Worm (Caenorhabditis elegans) whole organism, young adult: ENCODE measurements around the gene hrpu-1.

Source experiments
- B0261.1 ChIP-seq: sonication (generic microtip); optimal IDR thresholded peaks from 2 replicates; lab custom pipeline; 2016; ENCODE audit warnings: mild to moderate bottlenecking, missing genetic modification characterization, moderate library complexity, missing compliant biosample characterization
- B0336.3 ChIP-seq: fragments of 200-800 bp; sonication (Bioruptor generic); IDR thresholded peaks from 2 replicates; pipeline ENCODE4 v1.3.6; 2022; ENCODE audit warnings: missing genetic modification characterization, missing compliant biosample characterization
- C17E4.6 ChIP-seq: fragments of 200-800 bp; sonication (Bioruptor generic); IDR thresholded peaks from 2 replicates; pipeline ENCODE4 v1.3.6; 2022; ENCODE audit warnings: missing genetic modification reagents, missing genetic modification characterization, missing compliant biosample characterization
- F23B12.7 ChIP-seq: sonication (generic microtip); optimal IDR thresholded peaks from 2 replicates; lab custom pipeline; 2017; ENCODE audit warnings: missing genetic modification characterization, mild to moderate bottlenecking, missing compliant biosample characterization, antibody characterized with exemption, moderate library complexity; ENCODE audit not compliant: insufficient read depth
- F37B4.10 ChIP-seq: fragments of 200-800 bp; sonication (Bioruptor generic); IDR thresholded peaks from 2 replicates; pipeline ENCODE4 v1.3.6; 2022; ENCODE audit warnings: missing genetic modification characterization, missing compliant biosample characterization
- F52B5.7 ChIP-seq: sonication (generic microtip); optimal IDR thresholded peaks from 2 replicates; lab custom pipeline; 2016; ENCODE audit warnings: mild to moderate bottlenecking, missing genetic modification characterization, missing compliant biosample characterization
- F57A8.1 ChIP-seq: fragments of 200-800 bp; sonication (Bioruptor generic); optimal IDR thresholded peaks from 2 replicates; lab custom pipeline; 2018; ENCODE audit warnings: mild to moderate bottlenecking, missing genetic modification characterization, moderate library complexity, missing compliant biosample characterization
- Y53F4B.3 ChIP-seq: fragments of 200-800 bp; sonication (Bioruptor generic); IDR thresholded peaks from 2 replicates; pipeline ENCODE4 v1.3.6; 2022; ENCODE audit warnings: missing genetic modification reagents, missing genetic modification characterization, missing compliant biosample characterization
- Y56A3A.18 ChIP-seq: fragments of 200-800 bp; sonication (Bioruptor generic); IDR thresholded peaks from 2 replicates; pipeline ENCODE4 v1.3.6; 2022; ENCODE audit warnings: missing genetic modification reagents, missing genetic modification characterization, missing compliant biosample characterization
- Y79H2A.3 ChIP-seq: fragments of 200-800 bp; sonication (Bioruptor generic); conservative IDR thresholded peaks from 2 replicates; pipeline ENCODE4 v1.3.6; 2022; ENCODE audit warnings: missing genetic modification reagents, missing genetic modification characterization, missing compliant biosample characterization
- ama-1 ChIP-seq, 3 experiments: fragments of 150-350 bp in 1 of 3; sonication (generic microtip) in 2 of 3; optimal IDR thresholded peaks; 2 replicates each; lab custom pipeline; 2014 to 2018; ENCODE audit warnings: missing biosample characterization in 2 of 3, missing genetic modification characterization in 2 of 3, missing genetic modification reagents in 2 of 3
- aptf-3 ChIP-seq: fragments of 200-800 bp; sonication (Bioruptor generic); IDR thresholded peaks from 2 replicates; pipeline ENCODE4 v1.3.6; 2022; ENCODE audit warnings: missing genetic modification characterization, missing compliant biosample characterization
- ccch-3 ChIP-seq: fragments of 200-800 bp; sonication (Bioruptor generic); optimal IDR thresholded peaks from 2 replicates; lab custom pipeline; 2018; ENCODE audit warnings: mild to moderate bottlenecking, missing genetic modification characterization, missing compliant biosample characterization
- cebp-2 ChIP-seq: fragments of 200-800 bp; sonication (Bioruptor generic); IDR thresholded peaks from 2 replicates; pipeline ENCODE4 v1.3.6; 2022; ENCODE audit warnings: missing genetic modification characterization, missing compliant biosample characterization
- ceh-100 ChIP-seq: fragments of 200-800 bp; sonication (Bioruptor generic); IDR thresholded peaks from 2 replicates; pipeline ENCODE4 v1.3.6; 2022; ENCODE audit warnings: missing genetic modification reagents, missing genetic modification characterization, missing compliant biosample characterization
- ceh-79 ChIP-seq: sonication (generic microtip); optimal IDR thresholded peaks from 2 replicates; lab custom pipeline; 2017; ENCODE audit warnings: mild to moderate bottlenecking, missing genetic modification characterization, missing compliant biosample characterization
- chd-7 ChIP-seq: sonication (generic microtip); optimal IDR thresholded peaks from 2 replicates; lab custom pipeline; 2016; ENCODE audit warnings: mild to moderate bottlenecking, missing genetic modification characterization, moderate library complexity, missing compliant biosample characterization
- dox-1 ChIP-seq: fragments of 200-800 bp; sonication (Bioruptor generic); IDR thresholded peaks from 2 replicates; pipeline ENCODE4 v1.3.6; 2022; ENCODE audit warnings: missing genetic modification reagents, missing genetic modification characterization, missing compliant biosample characterization
- dpl-1 ChIP-seq: fragments of 150-350 bp; optimal IDR thresholded peaks from 2 replicates; lab custom pipeline; 2014; ENCODE audit warnings: missing biosample characterization, missing genetic modification reagents, missing genetic modification characterization
- efl-1 ChIP-seq: fragments of 150-350 bp; optimal IDR thresholded peaks from 2 replicates; lab custom pipeline; 2014; ENCODE audit warnings: missing biosample characterization, missing genetic modification reagents, missing genetic modification characterization
- egl-18 ChIP-seq: fragments of 200-800 bp; sonication (Bioruptor generic); IDR thresholded peaks from 2 replicates; pipeline ENCODE4 v1.3.6; 2022; ENCODE audit warnings: missing genetic modification reagents, missing genetic modification characterization, missing compliant biosample characterization
- ekl-4 ChIP-seq: fragments of 200-800 bp; sonication (Bioruptor generic); IDR thresholded peaks from 2 replicates; pipeline ENCODE4 v1.3.6; 2022; ENCODE audit warnings: missing genetic modification reagents, missing genetic modification characterization, missing compliant biosample characterization
- ets-4 ChIP-seq: fragments of 200-800 bp; sonication (Bioruptor generic); optimal IDR thresholded peaks from 2 replicates; lab custom pipeline; 2018; ENCODE audit warnings: mild to moderate bottlenecking, missing genetic modification characterization, missing compliant biosample characterization
- gei-17 ChIP-seq: fragments of 200-800 bp; sonication (Bioruptor generic); optimal IDR thresholded peaks from 2 replicates; lab custom pipeline; 2018; ENCODE audit warnings: mild to moderate bottlenecking, missing genetic modification characterization, missing compliant biosample characterization
- him-1 ChIP-seq: sonication (generic microtip); optimal IDR thresholded peaks from 2 replicates; lab custom pipeline; 2016; ENCODE audit warnings: missing genotype, missing genetic modification reagents, missing genetic modification characterization, missing compliant biosample characterization
- hmg-20 ChIP-seq: fragments of 200-800 bp; sonication (Bioruptor generic); IDR thresholded peaks from 2 replicates; pipeline ENCODE4 v1.3.6; 2022; ENCODE audit warnings: missing genetic modification reagents, missing genetic modification characterization, missing compliant biosample characterization
- hrde-1 ChIP-seq: sonication (generic microtip); optimal IDR thresholded peaks from 2 replicates; lab custom pipeline; 2016; ENCODE audit warnings: missing genetic modification characterization, mild to moderate bottlenecking, missing compliant biosample characterization, moderate library complexity, missing genotype, missing genetic modification reagents, borderline replicate concordance
- hsf-1 ChIP-seq: fragments of 200-800 bp; sonication (Bioruptor generic); IDR thresholded peaks from 2 replicates; pipeline ENCODE4 v1.3.6; 2022; ENCODE audit warnings: missing genetic modification reagents, missing genetic modification characterization, missing compliant biosample characterization
- let-607 ChIP-seq, 2 experiments: fragments of 200-800 bp in 1 of 2; sonication (Bioruptor generic) in 1 of 2; sonication (generic microtip) in 1 of 2; optimal IDR thresholded peaks; 2 replicates each; lab custom pipeline; 2016 to 2018; ENCODE audit warnings: mild to moderate bottlenecking in 2 of 2, missing compliant biosample characterization in 2 of 2, missing genetic modification characterization in 2 of 2, moderate library complexity in 2 of 2, missing genotype in 1 of 2
- lin-35 ChIP-seq, 3 experiments: fragments of 150-350 bp in 2 of 3; sonication (generic microtip) in 1 of 3; optimal IDR thresholded peaks; 2 replicates each; lab custom pipeline; 2014 to 2018; ENCODE audit warnings: missing biosample characterization in 3 of 3, missing genetic modification characterization in 3 of 3, missing genetic modification reagents in 3 of 3
- madf-6 ChIP-seq: fragments of 200-800 bp; sonication (Bioruptor generic); IDR thresholded peaks from 2 replicates; pipeline ENCODE4 v1.3.6; 2022; ENCODE audit warnings: missing genetic modification reagents, missing genetic modification characterization, missing compliant biosample characterization
- nfya-1 ChIP-seq: sonication (generic microtip); optimal IDR thresholded peaks from 2 replicates; lab custom pipeline; 2017; ENCODE audit warnings: antibody characterized with exemption, missing compliant biosample characterization, missing genetic modification characterization, borderline replicate concordance; ENCODE audit not compliant: insufficient read depth
- nfya-2 ChIP-seq: fragments of 200-800 bp; sonication (Bioruptor generic); IDR thresholded peaks from 2 replicates; pipeline ENCODE4 v1.3.6; 2022; ENCODE audit warnings: missing genetic modification reagents, missing genetic modification characterization, missing compliant biosample characterization
- nhr-90 ChIP-seq: sonication (generic microtip); optimal IDR thresholded peaks from 2 replicates; lab custom pipeline; 2016; ENCODE audit warnings: missing genotype, mild to moderate bottlenecking, missing genetic modification characterization, missing compliant biosample characterization
- pha-4 ChIP-seq: fragments of 150-350 bp; sonication (generic microtip); optimal IDR thresholded peaks from 2 replicates; lab custom pipeline; 2014; ENCODE audit warnings: missing biosample characterization, missing genetic modification reagents, missing genetic modification characterization
- rec-8 ChIP-seq, 2 experiments: sonication (generic microtip); optimal IDR thresholded peaks; 2 replicates each; lab custom pipeline; 2016; ENCODE audit warnings: mild to moderate bottlenecking in 2 of 2, missing genetic modification characterization in 2 of 2, missing genetic modification reagents in 2 of 2, missing genotype in 2 of 2, missing biosample characterization in 1 of 2, missing compliant biosample characterization in 1 of 2, moderate library complexity in 1 of 2
- sdz-38 ChIP-seq: sonication (generic microtip); optimal IDR thresholded peaks from 2 replicates; lab custom pipeline; 2016; ENCODE audit warnings: missing genotype, missing genetic modification characterization, missing compliant biosample characterization
- sea-2 ChIP-seq: fragments of 200-800 bp; sonication (Bioruptor generic); IDR thresholded peaks from 2 replicates; pipeline ENCODE4 v1.3.6; 2022; ENCODE audit warnings: missing genetic modification characterization, missing compliant biosample characterization
- snpc-1.1 ChIP-seq: sonication (generic microtip); optimal IDR thresholded peaks from 2 replicates; lab custom pipeline; 2017; ENCODE audit warnings: missing genetic modification characterization, mild to moderate bottlenecking, missing compliant biosample characterization, antibody characterized with exemption, moderate library complexity, missing genotype, missing genetic modification reagents; ENCODE audit not compliant: insufficient read depth
- sptf-2 ChIP-seq: fragments of 200-800 bp; sonication (Bioruptor generic); optimal IDR thresholded peaks from 2 replicates; lab custom pipeline; 2018; ENCODE audit warnings: mild to moderate bottlenecking, missing genetic modification characterization, missing compliant biosample characterization
- tbx-9 ChIP-seq: sonication (generic microtip); optimal IDR thresholded peaks from 2 replicates; lab custom pipeline; 2016; ENCODE audit warnings: borderline replicate concordance, missing genetic modification characterization, inconsistent platforms, missing compliant biosample characterization
- tlf-1 ChIP-seq: fragments of 200-800 bp; sonication (Bioruptor generic); optimal IDR thresholded peaks from 2 replicates; lab custom pipeline; 2018; ENCODE audit warnings: mild to moderate bottlenecking, missing genetic modification characterization, missing compliant biosample characterization
- unc-130 ChIP-seq: sonication (generic microtip); optimal IDR thresholded peaks from 2 replicates; lab custom pipeline; 2016; ENCODE audit warnings: missing genetic modification reagents, missing genetic modification characterization, missing compliant biosample characterization
- xnd-1 ChIP-seq: sonication (generic microtip); optimal IDR thresholded peaks from 2 replicates; lab custom pipeline; 2016; ENCODE audit warnings: missing genotype, missing genetic modification reagents, missing genetic modification characterization, missing compliant biosample characterization
- ztf-22 ChIP-seq: fragments of 200-800 bp; sonication (Bioruptor generic); optimal IDR thresholded peaks from 2 replicates; lab custom pipeline; 2018; ENCODE audit warnings: mild to moderate bottlenecking, missing genetic modification characterization, moderate library complexity, missing compliant biosample characterization
- ztf-3 ChIP-seq: fragments of 200-800 bp; sonication (Bioruptor generic); optimal IDR thresholded peaks from 2 replicates; lab custom pipeline; 2018; ENCODE audit warnings: mild to moderate bottlenecking, missing genetic modification characterization, missing compliant biosample characterization

hrpu-1 gene

ce11 chrIV:15042159-15042936 is 2.9 kb downstream of the hrpu-1 start (continued):
- TF ChIP-seq unc-130, result no peak
- TF ChIP-seq egl-18, result no peak
- TF ChIP-seq hmg-20 (GFP tag; lab: Robert Waterston, UW), result no peak
- TF ChIP-seq ccch-3 (GFP tag; lab: Kevin White, UChicago), result no peak
- peak; percentile 50; the same call in 1 of the 2 replicates for TF ChIP-seq Y79H2A.3 (GFP tag; lab: Robert Waterston, UW)
- no peak for TF ChIP-seq lin-35 (GFP tag; optimal IDR thresholded peaks at IDR 0.05; lab: Kevin White, UChicago)
- no peak for TF ChIP-seq let-607 (tag; optimal IDR thresholded peaks at IDR 0.05; lab: Kevin White, UChicago)
- TF ChIP-seq B0336.3 (GFP tag; lab: Robert Waterston, UW), result peak; percentile 83; the same call in 1 of the 2 replicates
- TF ChIP-seq xnd-1 (tag; lab: Kevin White, UChicago), result no peak
- TF ChIP-seq nfya-1 (tag; lab: Kevin White, UChicago), result no peak
- TF ChIP-seq dox-1, result peak; percentile 63
- TF ChIP-seq C17E4.6 (GFP tag; lab: Robert Waterston, UW), result no peak
- TF ChIP-seq sea-2 (GFP tag; lab: Robert Waterston, UW), result no peak
- TF ChIP-seq Y53F4B.3 (GFP tag; lab: Robert Waterston, UW), result 0 out of 2 replicates have a peak, but pooled peaks have one; percentile 33
- TF ChIP-seq rec-8 (tag; optimal IDR thresholded peaks at IDR 0.05; lab: Kevin White, UChicago), result no peak
- TF ChIP-seq Y56A3A.18, result 0 out of 2 replicates have a peak, but pooled peaks have one; percentile 40
- no peak for TF ChIP-seq him-1 (tag; lab: Kevin White, UChicago)
- no peak for TF ChIP-seq F52B5.7 (tag; lab: Kevin White, UChicago)
- TF ChIP-seq F37B4.10 (GFP tag; lab: Robert Waterston, UW), result 0 out of 2 replicates have a peak, but pooled peaks have one; percentile 75
- TF ChIP-seq ets-4 (GFP tag; lab: Kevin White, UChicago), result no peak
- TF ChIP-seq efl-1 (GFP tag; lab: Kevin White, UChicago), result no peak
- TF ChIP-seq hrde-1 (tag; lab: Kevin White, UChicago), result peak; percentile 49
- TF ChIP-seq ekl-4 (GFP tag; lab: Robert Waterston, UW), result no peak
- peak; percentile 22; the same call in 1 of the 2 replicates for TF ChIP-seq madf-6
- TF ChIP-seq chd-7 (tag; lab: Kevin White, UChicago), result peak; percentile 49
- TF ChIP-seq B0261.1 (tag; lab: Kevin White, UChicago), result no peak
- TF ChIP-seq nhr-90 (tag; lab: Kevin White, UChicago), result no peak
- TF ChIP-seq sptf-2 (GFP tag; lab: Kevin White, UChicago), result no peak
- TF ChIP-seq F23B12.7 (tag; lab: Kevin White, UChicago), result no peak
- TF ChIP-seq ztf-22, result no peak
- TF ChIP-seq tlf-1 (GFP tag; lab: Kevin White, UChicago), result no peak
- TF ChIP-seq aptf-3 (GFP tag; lab: Robert Waterston, UW), result no peak
- TF ChIP-seq ama-1 (optimal IDR thresholded peaks at IDR 0.05; lab: Kevin White, UChicago), result no peak
- TF ChIP-seq ama-1 (GFP tag; optimal IDR thresholded peaks at IDR 0.05; lab: Kevin White, UChicago), result peak in 1 of 2 experiments; percentile 45
- TF ChIP-seq tbx-9 (tag; lab: Kevin White, UChicago), result no peak
- TF ChIP-seq F57A8.1 (GFP tag; lab: Kevin White, UChicago), result no peak
- TF ChIP-seq sdz-38 (tag; lab: Kevin White, UChicago), result no peak
- no peak for TF ChIP-seq pha-4 (tag; lab: Kevin White, UChicago)
- no peak for TF ChIP-seq gei-17 (GFP tag; lab: Kevin White, UChicago)
- no peak for TF ChIP-seq nfya-2 (GFP tag; lab: Robert Waterston, UW)
- TF ChIP-seq ceh-79 (tag; lab: Kevin White, UChicago), result no peak
- TF ChIP-seq snpc-1.1 (tag; lab: Kevin White, UChicago), result no peak
- no peak; the same call in 1 of the 2 replicates for TF ChIP-seq hsf-1 (GFP tag; lab: Robert Waterston, UW)
- 0 out of 2 replicates have a peak, but pooled peaks have one; percentile 29 for TF ChIP-seq ceh-100 (GFP tag; lab: Robert Waterston, UW)
- TF ChIP-seq cebp-2 (GFP tag; lab: Robert Waterston, UW), result peak; percentile 72; the same call in 1 of the 2 replicates
- peak; percentile 15 for TF ChIP-seq dpl-1
- TF ChIP-seq ztf-3 (GFP tag; lab: Kevin White, UChicago), result no peak
